Worm (Caenorhabditis elegans): Measurements from ENCODE around the gene srh-45.

DNA sequence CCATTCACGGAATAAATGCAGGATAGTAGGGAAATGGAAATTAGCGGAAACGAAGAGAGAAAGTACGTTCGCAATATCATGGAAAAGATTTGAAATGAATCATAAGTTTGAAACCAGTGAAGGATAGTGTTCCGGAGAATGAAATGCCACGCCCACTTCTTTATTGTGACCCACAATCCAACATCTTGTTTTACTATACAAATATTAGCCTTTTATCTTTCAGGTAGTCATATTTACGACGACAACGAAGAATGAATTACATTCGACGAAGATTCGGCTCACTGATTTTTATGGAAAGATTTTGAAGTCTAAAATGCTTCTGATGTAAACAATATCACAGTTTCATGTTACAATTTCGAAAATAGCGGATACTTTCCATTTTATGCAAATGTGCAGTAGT is 12.0 kb upstream of the srh-45 start, which contains the start of gene cutl-18:
- TF ChIP-seq him-1 (tag; optimal IDR thresholded peaks at IDR 0.05) (no peak), dao-5 (tag; optimal IDR thresholded peaks at IDR 0.05) (no peak), W03F9.2 (tag; optimal IDR thresholded peaks at IDR 0.05) (no peak)
